Fruit fly (Drosophila melanogaster): ENCODE data around the gene CG6321.

The CG6321 gene

DNA sequence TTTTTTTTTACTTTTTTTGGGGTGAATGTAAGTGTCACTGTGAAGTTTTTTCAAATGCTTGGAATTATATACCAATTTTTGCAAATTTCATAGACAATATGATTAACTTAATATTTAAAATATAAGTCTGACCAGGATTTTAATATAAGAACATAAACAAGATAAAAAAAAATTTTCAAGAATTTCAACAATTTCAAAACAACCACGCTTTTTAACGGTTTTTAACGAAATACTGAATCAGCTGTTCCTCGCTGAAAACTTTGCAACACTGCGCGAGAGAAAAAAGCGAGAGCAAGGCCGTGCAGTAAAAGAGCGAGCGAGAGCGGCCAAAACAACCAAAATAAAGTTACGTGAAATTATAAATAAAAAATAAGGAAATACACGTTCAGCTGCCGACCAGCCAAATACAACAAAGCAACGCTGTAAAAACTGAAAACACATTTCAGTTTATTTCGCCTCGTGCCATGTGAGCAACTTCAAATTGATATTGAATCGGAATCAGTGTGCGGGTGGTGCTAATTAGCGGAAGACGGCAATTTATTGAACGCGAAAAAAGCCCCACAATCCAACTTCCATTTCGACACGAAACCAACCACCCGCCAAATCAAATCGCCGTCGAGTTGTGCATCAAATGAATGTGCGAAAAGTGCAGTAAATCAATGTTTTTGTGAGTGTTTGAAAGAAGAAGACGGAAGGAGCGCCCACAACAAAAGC, 35.3 kb upstream of the CG6321 start, which contains the start of the genes CG46439, Iyd and CG33947 (continued):
- no peak for TF ChIP-seq Nf-YB (GFP tag; optimal IDR thresholded peaks at IDR 0.05)
- TF ChIP-seq unpg (GFP tag; optimal IDR thresholded peaks at IDR 0.05) = peak; percentile 17
- TF ChIP-seq dm (GFP tag; optimal IDR thresholded peaks at IDR 0.05) = no peak
- TF ChIP-seq CG13775 (GFP tag; optimal IDR thresholded peaks at IDR 0.05) = no peak
- TF ChIP-seq CG10462 (GFP tag; optimal IDR thresholded peaks at IDR 0.05) = no peak
- no peak for TF ChIP-seq br (optimal IDR thresholded peaks at IDR 0.05)
- peak; percentile 45; the same call in 1 of the 2 replicates for TF ChIP-seq onecut (GFP tag; IDR thresholded peaks at IDR 0.05)
- no peak for TF ChIP-seq Dad (GFP tag; optimal IDR thresholded peaks at IDR 0.05)
- no peak for TF ChIP-seq ab (GFP tag; optimal IDR thresholded peaks at IDR 0.05)
- TF ChIP-seq tup (GFP tag; optimal IDR thresholded peaks at IDR 0.05) = no peak
- no peak for TF ChIP-seq ase (GFP tag; IDR thresholded peaks at IDR 0.05)
- TF ChIP-seq aop (GFP tag; IDR thresholded peaks at IDR 0.05) = no peak
- TF ChIP-seq Drgx (GFP tag; IDR thresholded peaks at IDR 0.05) = peak; percentile 71
- TF ChIP-seq ken (GFP tag; IDR thresholded peaks at IDR 0.05) = 0 out of 3 replicates have a peak, but pooled peaks have one; percentile 19
- TF ChIP-seq CG13424 (tag; optimal IDR thresholded peaks at IDR 0.05) = no peak
- no peak for TF ChIP-seq CG12219 (GFP tag; optimal IDR thresholded peaks at IDR 0.05)
- no peak for TF ChIP-seq Fer2 (tag; optimal IDR thresholded peaks at IDR 0.05)
- TF ChIP-seq CG30431 (GFP tag; optimal IDR thresholded peaks at IDR 0.05) = no peak
- no peak for TF ChIP-seq Sry-β (GFP tag; optimal IDR thresholded peaks at IDR 0.05)
- TF ChIP-seq Ets97D (GFP tag; optimal IDR thresholded peaks at IDR 0.05) = peak; percentile 34
- TF ChIP-seq cato (GFP tag; optimal IDR thresholded peaks at IDR 0.05; ENCODE audit: borderline replicate concordance) = no peak
- TF ChIP-seq Nf-YA (GFP tag; IDR thresholded peaks at IDR 0.05) = no peak
- TF ChIP-seq amos (GFP tag; IDR thresholded peaks at IDR 0.05; ENCODE audit: partially characterized antibody) = no peak
- no peak for TF ChIP-seq slp2 (GFP tag; optimal IDR thresholded peaks at IDR 0.05)
- TF ChIP-seq bab2 (GFP tag; optimal IDR thresholded peaks at IDR 0.05) = no peak
- TF ChIP-seq gt (GFP tag; IDR thresholded peaks at IDR 0.05) = no peak
- no peak for TF ChIP-seq CG30020 (tag; optimal IDR thresholded peaks at IDR 0.05)
- TF ChIP-seq Jarid2 (GFP tag; optimal IDR thresholded peaks at IDR 0.05) = no peak
- TF ChIP-seq gsb (GFP tag; IDR thresholded peaks at IDR 0.05) = no peak
- no peak for TF ChIP-seq ind (GFP tag; optimal IDR thresholded peaks at IDR 0.05)
- TF ChIP-seq CG6254 (GFP tag; optimal IDR thresholded peaks at IDR 0.05) = no peak
- no peak for TF ChIP-seq ewg (GFP tag; optimal IDR thresholded peaks at IDR 0.05)
- TF ChIP-seq CG4617 (GFP tag; optimal IDR thresholded peaks at IDR 0.05; ENCODE audit: borderline replicate concordance) = peak; percentile 8
- TF ChIP-seq her (GFP tag; optimal IDR thresholded peaks at IDR 0.05) = no peak
- no peak for TF ChIP-seq CG12071 (GFP tag; optimal IDR thresholded peaks at IDR 0.05)
- TF ChIP-seq Eip74EF (GFP tag; optimal IDR thresholded peaks at IDR 0.05) = peak in 1 of 2 experiments; percentile 68
- no peak for TF ChIP-seq CG4707 (GFP tag; optimal IDR thresholded peaks at IDR 0.05)
- TF ChIP-seq exex (tag; optimal IDR thresholded peaks at IDR 0.05) = peak; percentile 32
- TF ChIP-seq Dbx (GFP tag; IDR thresholded peaks at IDR 0.05) = no peak
- TF ChIP-seq CG11398 (GFP tag; optimal IDR thresholded peaks at IDR 0.05) = no peak
- no peak for TF ChIP-seq emc (GFP tag; optimal IDR thresholded peaks at IDR 0.05)
- no peak for TF ChIP-seq Ptx1 (GFP tag; IDR thresholded peaks at IDR 0.05)
- no peak for TF ChIP-seq tll (GFP tag; optimal IDR thresholded peaks at IDR 0.05)
- TF ChIP-seq CG3065 (GFP tag; optimal IDR thresholded peaks at IDR 0.05) = no peak
- TF ChIP-seq nau (GFP tag; optimal IDR thresholded peaks at IDR 0.05) = peak; percentile 59
- no peak for TF ChIP-seq CG2875 (GFP tag; optimal IDR thresholded peaks at IDR 0.05)
- peak; percentile 20 for TF ChIP-seq BtbVII (GFP tag; optimal IDR thresholded peaks at IDR 0.05)
- TF ChIP-seq sr (GFP tag; IDR thresholded peaks at IDR 0.05) = no peak
- TF ChIP-seq Ssrp (tag; optimal IDR thresholded peaks at IDR 0.05) = no peak
- TF ChIP-seq insv (GFP tag; optimal IDR thresholded peaks at IDR 0.05) = no peak

Data from whole organism, embryonic.